Worm (Caenorhabditis elegans) whole organism, L1 larva: ENCODE measurements around the gene F53H4.3.

Experiments
- C16A3.4 ChIP-seq: fragments of 150-350 bp; optimal IDR thresholded peaks from 2 replicates; lab custom pipeline; 2014; ENCODE audit warnings: missing biosample characterization, missing genetic modification characterization
- Y116A8C.19 ChIP-seq: sonication (generic microtip); optimal IDR thresholded peaks from 2 replicates; lab custom pipeline; 2016; ENCODE audit warnings: missing compliant biosample characterization, missing genetic modification characterization, borderline replicate concordance
- aly-2 ChIP-seq: fragments of 150-350 bp; optimal IDR thresholded peaks from 2 replicates; lab custom pipeline; 2014; ENCODE audit warnings: missing biosample characterization, missing genetic modification characterization
- ama-1 ChIP-seq: fragments of 150-350 bp; optimal IDR thresholded peaks from 2 replicates; lab custom pipeline; 2014
- blmp-1 ChIP-seq: fragments of 150-350 bp; optimal IDR thresholded peaks from 2 replicates; lab custom pipeline; 2014; ENCODE audit warnings: missing biosample characterization, missing genetic modification characterization
- ceh-88 ChIP-seq: fragments of 200-800 bp; sonication (Bioruptor generic); IDR thresholded peaks from 2 replicates; pipeline ENCODE4 v1.3.6; 2022; ENCODE audit warnings: missing genetic modification characterization, missing compliant biosample characterization
- dpl-1 ChIP-seq, 3 experiments: fragments of 150-350 bp in 2 of 3; sonication (generic microtip) in 1 of 3; optimal IDR thresholded peaks; 2 replicates each; lab custom pipeline; 2014 to 2017; ENCODE audit warnings: missing biosample characterization in 3 of 3, missing genetic modification characterization in 3 of 3, missing genetic modification reagents in 3 of 3
- efl-3 ChIP-seq: fragments of 200-800 bp; sonication (Bioruptor generic); optimal IDR thresholded peaks from 2 replicates; lab custom pipeline; 2018; ENCODE audit warnings: mild to moderate bottlenecking, missing genetic modification characterization, missing compliant biosample characterization
- fkh-10 ChIP-seq: sonication (generic microtip); optimal IDR thresholded peaks from 2 replicates; lab custom pipeline; 2017; ENCODE audit warnings: missing biosample characterization, missing genetic modification reagents, missing genetic modification characterization
- fkh-4 ChIP-seq: sonication (generic microtip); optimal IDR thresholded peaks from 2 replicates; lab custom pipeline; 2016; ENCODE audit warnings: missing compliant biosample characterization, missing genetic modification characterization, borderline replicate concordance
- mep-1 ChIP-seq: fragments of 150-350 bp; optimal IDR thresholded peaks from 2 replicates; lab custom pipeline; 2014; ENCODE audit warnings: missing biosample characterization, missing genetic modification characterization
- nhr-71 ChIP-seq: sonication (generic microtip); optimal IDR thresholded peaks from 2 replicates; lab custom pipeline; 2016; ENCODE audit warnings: mild to moderate bottlenecking, missing genetic modification characterization, moderate library complexity, missing compliant biosample characterization
- pqm-1 ChIP-seq: sonication (generic microtip); optimal IDR thresholded peaks from 3 replicates; lab custom pipeline; 2017; ENCODE audit warnings: missing biosample characterization, missing genetic modification characterization
- tbx-2 ChIP-seq: sonication (generic microtip); optimal IDR thresholded peaks from 2 replicates; lab custom pipeline; 2016; ENCODE audit warnings: missing genetic modification characterization, missing compliant biosample characterization

DNA sequence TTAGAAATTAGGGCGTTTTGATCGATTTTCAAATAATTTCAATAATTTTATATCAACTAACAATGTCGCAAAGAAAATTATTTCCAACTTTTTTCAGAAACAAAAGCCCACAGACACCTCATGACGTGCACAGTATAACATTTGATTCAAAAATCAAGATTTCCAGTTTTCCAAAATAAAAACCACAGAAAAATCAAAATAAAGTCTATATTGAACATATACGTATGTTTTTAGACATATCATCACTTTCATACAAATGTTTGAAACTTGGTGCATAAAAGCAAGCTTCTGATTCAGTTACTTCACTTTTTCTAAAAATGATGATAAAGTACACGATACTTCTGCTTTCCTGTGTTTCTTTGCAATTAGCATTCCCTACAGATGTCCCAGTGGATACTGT lies 30.5 kb downstream of the F53H4.3 start, which contains the start of gene F53H4.2:
- TF ChIP-seq nhr-71 (tag; lab: Kevin White, UChicago) (no peak), ceh-88 (GFP tag; lab: Robert Waterston, UW) (no peak), C16A3.4 (tag; lab: Kevin White, UChicago) (no peak), mep-1 (no peak), efl-3 (GFP tag; lab: Kevin White, UChicago) (no peak), tbx-2 (no peak), aly-2 (tag; lab: Kevin White, UChicago) (no peak), Y116A8C.19 (tag; lab: Kevin White, UChicago) (no peak), pqm-1 (no peak), ama-1 (lab: Kevin White, UChicago) (no peak), fkh-4 (tag; lab: Kevin White, UChicago) (no peak), fkh-10 (GFP tag; lab: Kevin White, UChicago) (no peak), dpl-1 (GFP tag; optimal IDR thresholded peaks at IDR 0.05; lab: Kevin White, UChicago) (no peak), blmp-1 (no peak)
